Fruit fly (Drosophila melanogaster) whole organism: ENCODE measurements around the gene Irc.

Experiments used
- CG8478 ChIP-seq: fragments of >200 bp; optimal IDR thresholded peaks from 2 replicates; lab custom pipeline; 2018; ENCODE audit warnings: inconsistent platforms
- Dll ChIP-seq: fragments of >200 bp; optimal IDR thresholded peaks from 2 replicates; lab custom pipeline; 2017
- EcR ChIP-seq, 2 experiments: fragments of >200 bp; optimal IDR thresholded peaks; 2 replicates each; lab custom pipeline; 2017; ENCODE audit warnings: missing biosample characterization in 2 of 2, missing genetic modification characterization in 2 of 2, missing genetic modification reagents in 2 of 2
- pan ChIP-seq: fragments of >200 bp; optimal IDR thresholded peaks from 2 replicates; lab custom pipeline; 2017
- psq ChIP-seq: fragments of >200 bp; optimal IDR thresholded peaks from 2 replicates; lab custom pipeline; 2017
- usp ChIP-seq: fragments of >200 bp; optimal IDR thresholded peaks from 2 replicates; lab custom pipeline; 2017; ENCODE audit warnings: missing biosample characterization, missing genetic modification characterization, mixed read lengths

The Irc gene

dm6 chr3R:17056183-17056904 lies 53.7 kb downstream of the Irc start:
- TF ChIP-seq pan: peak; percentile 51
- no peak for TF ChIP-seq EcR (GFP tag; optimal IDR thresholded peaks at IDR 0.05; lab: Kevin White, UChicago)
- TF ChIP-seq CG8478 (lab: Kevin White, UChicago): peak; percentile 77
- TF ChIP-seq psq: no peak
- TF ChIP-seq Dll (lab: Kevin White, UChicago): peak; percentile 97
- no peak for TF ChIP-seq usp (GFP tag; lab: Kevin White, UChicago)
